Fruit fly (Drosophila melanogaster): Measurements from ENCODE around the gene BuGZ.

dm6 chr2L:16789880-16790279 lies 46.7 kb downstream of the BuGZ start:
- TF ChIP-seq CG3919 (GFP tag; optimal IDR thresholded peaks at IDR 0.05) (no peak), CG1621 (tag; optimal IDR thresholded peaks at IDR 0.05) (no peak), CG6792 (GFP tag; optimal IDR thresholded peaks at IDR 0.05) (no peak), CG6808 (GFP tag; optimal IDR thresholded peaks at IDR 0.05) (no peak), CG34406 (GFP tag; optimal IDR thresholded peaks at IDR 0.05) (no peak), vri (GFP tag; optimal IDR thresholded peaks at IDR 0.05) (no peak)
